Fruit fly (Drosophila melanogaster) whole organism, embryonic: ENCODE data around the gene CG13127.

Experiments
- B-H1 ChIP-seq: fragments of 200-800 bp; sonication (Bioruptor generic); IDR thresholded peaks from 3 replicates; pipeline ENCODE4 v1.3.6; 2022; ENCODE audit warnings: missing biosample characterization, missing genetic modification characterization
- CG10209 ChIP-seq: fragments of 200-800 bp; sonication (Bioruptor generic); optimal IDR thresholded peaks from 3 replicates; lab custom pipeline; 2017; ENCODE audit warnings: missing biosample characterization, mild to moderate bottlenecking, missing genetic modification characterization, missing genetic modification reagents
- CG10366 ChIP-seq: fragments of 200-800 bp; sonication (Bioruptor generic); IDR thresholded peaks from 2 replicates; pipeline ENCODE4 v1.3.6; 2022; ENCODE audit warnings: missing biosample characterization, missing genetic modification characterization
- CG10462 ChIP-seq: fragments of 200-800 bp; sonication (Bioruptor generic); optimal IDR thresholded peaks from 2 replicates; lab custom pipeline; 2016; ENCODE audit warnings: missing biosample characterization, missing genetic modification characterization
- CG10565 ChIP-seq: fragments of 200-800 bp; sonication (Bioruptor generic); optimal IDR thresholded peaks from 3 replicates; lab custom pipeline; 2016; ENCODE audit warnings: missing biosample characterization, mild to moderate bottlenecking, missing genetic modification characterization
- CG12391 ChIP-seq: fragments of 200-800 bp; sonication (Bioruptor generic); optimal IDR thresholded peaks from 3 replicates; lab custom pipeline; 2018; ENCODE audit warnings: missing biosample characterization, mild to moderate bottlenecking, missing genetic modification characterization, moderate library complexity
- CG12744 ChIP-seq: fragments of 200-800 bp; sonication (Bioruptor generic); optimal IDR thresholded peaks from 2 replicates; lab custom pipeline; 2016; ENCODE audit warnings: missing biosample characterization, missing genetic modification characterization
- CG13123 ChIP-seq: fragments of 200-800 bp; sonication (Bioruptor generic); optimal IDR thresholded peaks from 2 replicates; lab custom pipeline; 2016; ENCODE audit warnings: missing biosample characterization, missing genetic modification characterization
- CG13424 ChIP-seq: fragments of 200-800 bp; sonication (Bioruptor generic); optimal IDR thresholded peaks from 2 replicates; lab custom pipeline; 2019; ENCODE audit warnings: missing biosample characterization, mild to moderate bottlenecking, missing genetic modification characterization, moderate library complexity
- CG14014 ChIP-seq: fragments of 200-800 bp; sonication (Bioruptor generic); IDR thresholded peaks from 2 replicates; pipeline ENCODE4 v1.3.6; 2022; ENCODE audit warnings: missing biosample characterization, missing genetic modification characterization
- CG15073 ChIP-seq: fragments of 200-800 bp; sonication (Bioruptor generic); optimal IDR thresholded peaks from 2 replicates; lab custom pipeline; 2016; ENCODE audit warnings: missing biosample characterization, missing genetic modification characterization
- CG15514 ChIP-seq: fragments of 200-800 bp; sonication (Bioruptor generic); optimal IDR thresholded peaks from 3 replicates; lab custom pipeline; 2017; ENCODE audit warnings: missing biosample characterization, missing genetic modification characterization, mild to moderate bottlenecking, moderate library complexity, missing genetic modification reagents
- CG15696 ChIP-seq: fragments of 200-800 bp; sonication (Bioruptor generic); optimal IDR thresholded peaks from 2 replicates; lab custom pipeline; 2019; ENCODE audit warnings: missing biosample characterization, mild to moderate bottlenecking, missing genetic modification characterization, moderate library complexity
- CG16815 ChIP-seq: fragments of 200-800 bp; sonication (Bioruptor generic); optimal IDR thresholded peaks from 3 replicates; lab custom pipeline; 2017; ENCODE audit warnings: missing biosample characterization, mild to moderate bottlenecking, missing genetic modification characterization
- CG33213 ChIP-seq: fragments of 200-800 bp; sonication (Bioruptor generic); optimal IDR thresholded peaks from 3 replicates; lab custom pipeline; 2016; ENCODE audit warnings: missing biosample characterization, missing genetic modification characterization
- CG42726 ChIP-seq: fragments of 200-800 bp; sonication (Bioruptor generic); IDR thresholded peaks from 2 replicates; pipeline ENCODE4 v1.3.6; 2022; ENCODE audit warnings: missing biosample characterization, missing genetic modification characterization; ENCODE audit not compliant: partially characterized antibody
- CG4730 ChIP-seq: fragments of 200-800 bp; sonication (Bioruptor generic); IDR thresholded peaks from 2 replicates; pipeline ENCODE4 v1.3.6; 2022; ENCODE audit warnings: missing biosample characterization, missing genetic modification characterization
- CG5180 ChIP-seq: fragments of 200-800 bp; sonication (Bioruptor generic); optimal IDR thresholded peaks from 3 replicates; lab custom pipeline; 2017; ENCODE audit warnings: missing biosample characterization, missing genetic modification characterization, mild to moderate bottlenecking, moderate library complexity, missing genetic modification reagents
- CG6175 ChIP-seq: fragments of 200-800 bp; sonication (Bioruptor generic); IDR thresholded peaks from 3 replicates; pipeline ENCODE4 v1.3.6; 2022; ENCODE audit warnings: missing biosample characterization, missing genetic modification characterization
- CG6683 ChIP-seq: fragments of 200-800 bp; sonication (Bioruptor generic); optimal IDR thresholded peaks from 2 replicates; lab custom pipeline; 2017; ENCODE audit warnings: missing biosample characterization, mild to moderate bottlenecking, missing genetic modification characterization, missing genetic modification reagents
- CG8924 ChIP-seq: fragments of 200-800 bp; optimal IDR thresholded peaks from 3 replicates; lab custom pipeline; 2019; ENCODE audit warnings: missing biosample characterization, mild to moderate bottlenecking, missing genetic modification characterization, moderate library complexity
- CG9876 ChIP-seq: fragments of 200-800 bp; sonication (Bioruptor generic); optimal IDR thresholded peaks from 2 replicates; lab custom pipeline; 2016; ENCODE audit warnings: missing biosample characterization, missing genetic modification characterization
- Ets97D ChIP-seq: fragments of 200-800 bp; sonication (Bioruptor generic); optimal IDR thresholded peaks from 3 replicates; lab custom pipeline; 2016; ENCODE audit warnings: missing biosample characterization, missing genetic modification characterization
- H15 ChIP-seq: fragments of 200-800 bp; sonication (Bioruptor generic); IDR thresholded peaks from 3 replicates; pipeline ENCODE4 v1.3.6; 2022; ENCODE audit warnings: missing biosample characterization, missing genetic modification characterization
- HLHmδ ChIP-seq: fragments of 200-800 bp; sonication (Bioruptor generic); optimal IDR thresholded peaks from 2 replicates; lab custom pipeline; 2018; ENCODE audit warnings: missing biosample characterization, mild to moderate bottlenecking, missing genetic modification characterization, moderate library complexity
- Mad ChIP-seq: fragments of 200-800 bp; sonication (Bioruptor generic); optimal IDR thresholded peaks from 2 replicates; lab custom pipeline; 2016; ENCODE audit warnings: missing biosample characterization, missing genetic modification characterization
- Nf-YA ChIP-seq: fragments of 200-800 bp; sonication (Bioruptor generic); IDR thresholded peaks from 2 replicates; pipeline ENCODE4 v1.3.6; 2022; ENCODE audit warnings: missing biosample characterization, missing genetic modification characterization
- Oli ChIP-seq: fragments of 200-800 bp; sonication (Bioruptor generic); optimal IDR thresholded peaks from 2 replicates; lab custom pipeline; 2018; ENCODE audit warnings: missing biosample characterization, mild to moderate bottlenecking, missing genetic modification characterization, moderate library complexity
- Optix ChIP-seq: fragments of 200-800 bp; sonication (Bioruptor generic); IDR thresholded peaks from 3 replicates; pipeline ENCODE4 v1.3.6; 2022; ENCODE audit warnings: missing biosample characterization, missing genetic modification characterization
- Tbp ChIP-seq: fragments of >200 bp; optimal IDR thresholded peaks from 2 replicates; lab custom pipeline; 2018; ENCODE audit warnings: missing biosample characterization, missing genetic modification characterization
- Trl ChIP-seq, 3 experiments: fragments of >200 bp in 2 of 3; fragments of 200-800 bp in 1 of 3; sonication (Bioruptor generic) in 1 of 3; optimal IDR thresholded peaks; 2 replicates in 1 of 3; 3 replicates in 2 of 3; lab custom pipeline; 2016 to 2017; ENCODE audit warnings: missing biosample characterization in 1 of 3, missing genetic modification characterization in 1 of 3
- Vsx1 ChIP-seq: fragments of 200-800 bp; sonication (Bioruptor generic); optimal IDR thresholded peaks from 2 replicates; lab custom pipeline; 2017; ENCODE audit warnings: missing biosample characterization, mild to moderate bottlenecking, missing genetic modification characterization, missing genetic modification reagents
- ash1 ChIP-seq: fragments of 200-800 bp; sonication (Bioruptor generic); optimal IDR thresholded peaks from 2 replicates; lab custom pipeline; 2018; ENCODE audit warnings: missing biosample characterization, mild to moderate bottlenecking, missing genetic modification characterization
- az2 ChIP-seq: fragments of 200-800 bp; sonication (Bioruptor generic); optimal IDR thresholded peaks from 3 replicates; lab custom pipeline; 2016; ENCODE audit warnings: missing biosample characterization, missing genetic modification characterization
- bab2 ChIP-seq: fragments of 200-800 bp; sonication (Bioruptor generic); optimal IDR thresholded peaks from 2 replicates; lab custom pipeline; 2016; ENCODE audit warnings: missing biosample characterization, missing genetic modification characterization
- bbx ChIP-seq: fragments of 200-800 bp; sonication (Bioruptor generic); IDR thresholded peaks from 2 replicates; pipeline ENCODE4 v1.3.6; 2022; ENCODE audit warnings: missing biosample characterization, missing genetic modification characterization; ENCODE audit not compliant: partially characterized antibody
- cas ChIP-seq: fragments of 200-800 bp; sonication (Bioruptor generic); IDR thresholded peaks from 2 replicates; pipeline ENCODE4 v1.3.6; 2022; ENCODE audit warnings: missing biosample characterization, missing genetic modification characterization
- cato ChIP-seq: fragments of 200-800 bp; sonication (Bioruptor generic); optimal IDR thresholded peaks from 2 replicates; lab custom pipeline; 2016; ENCODE audit warnings: missing biosample characterization, missing genetic modification characterization, borderline replicate concordance
- crc ChIP-seq: fragments of 200-800 bp; sonication (Bioruptor generic); optimal IDR thresholded peaks from 2 replicates; lab custom pipeline; 2016; ENCODE audit warnings: missing biosample characterization, missing genetic modification characterization
- emc ChIP-seq: fragments of 200-800 bp; sonication (Bioruptor generic); optimal IDR thresholded peaks from 2 replicates; lab custom pipeline; 2016; ENCODE audit warnings: missing biosample characterization, missing genetic modification characterization
- fd64A ChIP-seq: fragments of 200-800 bp; sonication (Bioruptor generic); optimal IDR thresholded peaks from 3 replicates; lab custom pipeline; 2018; ENCODE audit warnings: missing biosample characterization, mild to moderate bottlenecking, missing genetic modification characterization
- h ChIP-seq: fragments of >200 bp; optimal IDR thresholded peaks from 2 replicates; lab custom pipeline; 2017
- hkb ChIP-seq, 2 experiments: fragments of 200-800 bp in 1 of 2; fragments of >200 bp in 1 of 2; sonication (Bioruptor generic) in 1 of 2; IDR thresholded peaks in 1 of 2; optimal IDR thresholded peaks in 1 of 2; 2 replicates each; pipeline versions ENCODE4 v1.3.6 to Lab custom; 2017 to 2022; ENCODE audit warnings: missing biosample characterization in 1 of 2, missing genetic modification characterization in 1 of 2
- hth ChIP-seq: fragments of >200 bp; optimal IDR thresholded peaks from 2 replicates; lab custom pipeline; 2017; ENCODE audit warnings: inconsistent platforms
- mam ChIP-seq: fragments of 200-800 bp; sonication (Bioruptor generic); optimal IDR thresholded peaks from 3 replicates; lab custom pipeline; 2016; ENCODE audit warnings: missing biosample characterization, missing genetic modification characterization
- odd ChIP-seq: fragments of 200-800 bp; sonication (Bioruptor generic); optimal IDR thresholded peaks from 2 replicates; lab custom pipeline; 2017; ENCODE audit warnings: missing biosample characterization, mild to moderate bottlenecking, missing genetic modification characterization
- p53 ChIP-seq: fragments of 200-800 bp; sonication (Bioruptor generic); optimal IDR thresholded peaks from 2 replicates; lab custom pipeline; 2016; ENCODE audit warnings: missing biosample characterization, missing genetic modification characterization
- run ChIP-seq: fragments of 200-800 bp; sonication (Bioruptor generic); optimal IDR thresholded peaks from 3 replicates; lab custom pipeline; 2018; ENCODE audit warnings: missing biosample characterization, mild to moderate bottlenecking, missing genetic modification characterization
- sima ChIP-seq: fragments of 200-800 bp; sonication (Bioruptor generic); optimal IDR thresholded peaks from 2 replicates; lab custom pipeline; 2016; ENCODE audit warnings: missing biosample characterization, missing genetic modification characterization
- slou ChIP-seq: fragments of 200-800 bp; sonication (Bioruptor generic); optimal IDR thresholded peaks from 3 replicates; lab custom pipeline; 2016; ENCODE audit warnings: missing biosample characterization, missing genetic modification characterization
- z ChIP-seq: fragments of 200-800 bp; sonication (Bioruptor generic); IDR thresholded peaks from 3 replicates; pipeline ENCODE4 v1.3.6; 2022; ENCODE audit warnings: missing biosample characterization, missing genetic modification characterization

Gene CG13127

dm6 chr2L:10057236-10057635, 30.8 kb downstream of the CG13127 start (continued):
- TF ChIP-seq cato, result peak; percentile 12
- TF ChIP-seq Vsx1, result no peak
- peak; percentile 53 for TF ChIP-seq CG13424 (tag; lab: Kevin White, UChicago)
- no peak for TF ChIP-seq CG42726 (GFP tag; lab: Robert Waterston, UW)
- TF ChIP-seq Nf-YA (GFP tag; lab: Robert Waterston, UW), result peak; percentile 64; the same call in 1 of the 2 replicates
- no peak for TF ChIP-seq emc (GFP tag; lab: Kevin White, UChicago)
- peak; percentile 51 for TF ChIP-seq CG15073 (GFP tag; lab: Kevin White, UChicago)
- no peak for TF ChIP-seq Tbp
- peak; percentile 75 for TF ChIP-seq az2 (GFP tag; lab: Kevin White, UChicago)
- TF ChIP-seq h (lab: Kevin White, UChicago), result no peak
- peak; percentile 73 for TF ChIP-seq Oli (tag; lab: Kevin White, UChicago)
- peak; percentile 77 for TF ChIP-seq CG15696
- peak; percentile 72 for TF ChIP-seq bab2 (GFP tag; lab: Kevin White, UChicago)
- TF ChIP-seq CG5180 (GFP tag; lab: Kevin White, UChicago), result peak; percentile 24
- peak; percentile 58 for TF ChIP-seq mam (GFP tag; lab: Kevin White, UChicago)
- peak; percentile 64 for TF ChIP-seq CG10209 (GFP tag; lab: Kevin White, UChicago)
- TF ChIP-seq CG14014 (GFP tag; lab: Robert Waterston, UW), result peak; percentile 66
- TF ChIP-seq ash1 (GFP tag; lab: Kevin White, UChicago), result no peak
- no peak for TF ChIP-seq Trl (optimal IDR thresholded peaks at IDR 0.05; lab: Kevin White, UChicago)
- peak; percentile 79 for TF ChIP-seq Trl (GFP tag; optimal IDR thresholded peaks at IDR 0.05; lab: Kevin White, UChicago)
- TF ChIP-seq odd (GFP tag; lab: Kevin White, UChicago), result no peak
- TF ChIP-seq hkb (optimal IDR thresholded peaks at IDR 0.05; lab: Kevin White, UChicago), result no peak
- peak; percentile 79 for TF ChIP-seq hkb (GFP tag; IDR thresholded peaks at IDR 0.05; lab: Robert Waterston, UW)
- peak; percentile 32 for TF ChIP-seq CG13123 (GFP tag; lab: Kevin White, UChicago)
- TF ChIP-seq B-H1 (GFP tag; lab: Robert Waterston, UW), result peak; percentile 56; the same call in 2 of the 3 replicates
- TF ChIP-seq CG6683 (GFP tag; lab: Kevin White, UChicago), result no peak
- no peak for TF ChIP-seq hth
- TF ChIP-seq slou (GFP tag; lab: Kevin White, UChicago), result no peak
- no peak for TF ChIP-seq HLHmδ (GFP tag; lab: Kevin White, UChicago)
- TF ChIP-seq CG15514 (GFP tag; lab: Kevin White, UChicago), result no peak
- no peak for TF ChIP-seq cas (GFP tag; lab: Robert Waterston, UW)
- no peak for TF ChIP-seq bbx (GFP tag; lab: Robert Waterston, UW)
- peak; percentile 74 for TF ChIP-seq CG16815 (GFP tag; lab: Kevin White, UChicago)
- TF ChIP-seq CG8924 (tag; lab: Kevin White, UChicago), result peak; percentile 35
- no peak for TF ChIP-seq CG10565 (GFP tag; lab: Kevin White, UChicago)
- TF ChIP-seq CG9876 (GFP tag; lab: Kevin White, UChicago), result peak; percentile 5
- TF ChIP-seq CG6175 (GFP tag; lab: Robert Waterston, UW), result peak; percentile 46; the same call in 1 of the 3 replicates
- no peak for TF ChIP-seq Ets97D (GFP tag; lab: Kevin White, UChicago)
- no peak for TF ChIP-seq run (tag; lab: Kevin White, UChicago)
- TF ChIP-seq crc, result peak; percentile 51
- TF ChIP-seq fd64A (GFP tag; lab: Kevin White, UChicago), result peak; percentile 34
- peak; percentile 80 for TF ChIP-seq CG10366 (GFP tag; lab: Robert Waterston, UW)
- peak; percentile 86 for TF ChIP-seq Optix
- TF ChIP-seq Mad (GFP tag; lab: Kevin White, UChicago), result no peak
- peak; percentile 76 for TF ChIP-seq CG4730 (GFP tag; lab: Robert Waterston, UW)
- peak; percentile 67 for TF ChIP-seq CG33213 (GFP tag; lab: Kevin White, UChicago)
- TF ChIP-seq CG12744 (GFP tag; lab: Kevin White, UChicago), result peak; percentile 31
- TF ChIP-seq sima (GFP tag; lab: Kevin White, UChicago), result no peak
- peak; percentile 84 for TF ChIP-seq H15 (GFP tag; lab: Robert Waterston, UW)
- TF ChIP-seq p53 (GFP tag; lab: Kevin White, UChicago), result no peak
- TF ChIP-seq CG10462 (GFP tag; lab: Kevin White, UChicago), result peak; percentile 44
- peak; percentile 58 for TF ChIP-seq CG12391 (tag; lab: Kevin White, UChicago)
- TF ChIP-seq z, result no peak
